Fruit fly (Drosophila melanogaster) whole organism, embryonic: ENCODE data around the gene CG17982.

Source experiments
- Adf1 ChIP-seq: fragments of 200-800 bp; sonication (Bioruptor generic); IDR thresholded peaks from 2 replicates; pipeline ENCODE4 v1.3.6; 2022; ENCODE audit warnings: missing biosample characterization, missing genetic modification characterization
- CG12071 ChIP-seq: fragments of 200-800 bp; sonication (Bioruptor generic); optimal IDR thresholded peaks from 3 replicates; lab custom pipeline; 2018; ENCODE audit warnings: missing biosample characterization, mild to moderate bottlenecking, missing genetic modification characterization
- CG13287 ChIP-seq: fragments of 200-800 bp; sonication (Bioruptor generic); IDR thresholded peaks from 2 replicates; pipeline ENCODE4 v1.3.6; 2022; ENCODE audit warnings: missing biosample characterization, missing genetic modification characterization; ENCODE audit not compliant: partially characterized antibody
- CG13296 ChIP-seq: fragments of 200-800 bp; sonication (Bioruptor generic); optimal IDR thresholded peaks from 3 replicates; lab custom pipeline; 2018; ENCODE audit warnings: missing biosample characterization, mild to moderate bottlenecking, missing genetic modification characterization
- CG13894 ChIP-seq: fragments of 200-800 bp; sonication (Bioruptor generic); optimal IDR thresholded peaks from 3 replicates; lab custom pipeline; 2018; ENCODE audit warnings: missing biosample characterization, mild to moderate bottlenecking, missing genetic modification characterization, moderate library complexity
- CG1647 ChIP-seq: fragments of 200-800 bp; sonication (Bioruptor generic); optimal IDR thresholded peaks from 3 replicates; lab custom pipeline; 2016; ENCODE audit warnings: missing biosample characterization, missing genetic modification characterization
- CG17186 ChIP-seq: fragments of 200-800 bp; sonication (Bioruptor generic); optimal IDR thresholded peaks from 3 replicates; lab custom pipeline; 2017; ENCODE audit warnings: missing biosample characterization, missing genetic modification reagents, missing genetic modification characterization
- CG1792 ChIP-seq: fragments of 200-800 bp; sonication (Bioruptor generic); optimal IDR thresholded peaks from 2 replicates; lab custom pipeline; 2016; ENCODE audit warnings: missing biosample characterization, missing genetic modification characterization
- CG30403 ChIP-seq: fragments of 200-800 bp; sonication (Bioruptor generic); optimal IDR thresholded peaks from 3 replicates; lab custom pipeline; 2016; ENCODE audit warnings: missing biosample characterization, missing genetic modification characterization
- CG31365 ChIP-seq: fragments of 200-800 bp; sonication (Bioruptor generic); optimal IDR thresholded peaks from 2 replicates; lab custom pipeline; 2018; ENCODE audit warnings: missing biosample characterization, mild to moderate bottlenecking, missing genetic modification characterization
- CG34422 ChIP-seq: fragments of 200-800 bp; sonication (Bioruptor generic); IDR thresholded peaks from 3 replicates; pipeline ENCODE4 v1.3.6; 2022; ENCODE audit warnings: missing biosample characterization, missing genetic modification characterization
- CG4328 ChIP-seq: fragments of 200-800 bp; sonication (Bioruptor generic); optimal IDR thresholded peaks from 3 replicates; lab custom pipeline; 2017; ENCODE audit warnings: missing biosample characterization, missing genetic modification reagents, missing genetic modification characterization
- CG5953 ChIP-seq: fragments of 200-800 bp; sonication (Bioruptor generic); IDR thresholded peaks from 2 replicates; pipeline ENCODE4 v1.3.6; 2022; ENCODE audit warnings: missing biosample characterization, missing genetic modification characterization
- CG8281 ChIP-seq: fragments of 200-800 bp; sonication (Bioruptor generic); optimal IDR thresholded peaks from 2 replicates; lab custom pipeline; 2018; ENCODE audit warnings: missing biosample characterization, mild to moderate bottlenecking, missing genetic modification characterization, moderate library complexity
- CG9817 ChIP-seq: fragments of 200-800 bp; sonication (Bioruptor generic); optimal IDR thresholded peaks from 2 replicates; lab custom pipeline; 2018; ENCODE audit warnings: missing biosample characterization, mild to moderate bottlenecking, missing genetic modification characterization, moderate library complexity
- CoRest ChIP-seq: fragments of 200-800 bp; sonication (Bioruptor generic); optimal IDR thresholded peaks from 3 replicates; lab custom pipeline; 2018; ENCODE audit warnings: missing biosample characterization, mild to moderate bottlenecking, missing genetic modification characterization, moderate library complexity
- Dp ChIP-seq: fragments of 200-800 bp; sonication (Bioruptor generic); optimal IDR thresholded peaks from 2 replicates; lab custom pipeline; 2018; ENCODE audit warnings: missing biosample characterization, mild to moderate bottlenecking, missing genetic modification characterization, moderate library complexity
- E2f2 ChIP-seq: fragments of 200-800 bp; sonication (Bioruptor generic); IDR thresholded peaks from 2 replicates; pipeline ENCODE4 v1.3.6; 2022; ENCODE audit warnings: missing biosample characterization, missing genetic modification characterization
- Ets65A ChIP-seq: fragments of 200-800 bp; sonication (Bioruptor generic); peaks from one replicate; lab custom pipeline; 2016; ENCODE audit warnings: missing biosample characterization, missing genetic modification characterization
- Fer3 ChIP-seq: fragments of 200-800 bp; sonication (Bioruptor generic); optimal IDR thresholded peaks from 2 replicates; lab custom pipeline; 2018; ENCODE audit warnings: missing biosample characterization, mild to moderate bottlenecking, missing genetic modification characterization, moderate library complexity
- HLH4C ChIP-seq: fragments of 200-800 bp; sonication (Bioruptor generic); IDR thresholded peaks from 3 replicates; pipeline ENCODE4 v1.3.6; 2022; ENCODE audit warnings: missing biosample characterization, missing genetic modification characterization; ENCODE audit not compliant: partially characterized antibody
- Hmr ChIP-seq: fragments of 200-800 bp; sonication (Bioruptor generic); optimal IDR thresholded peaks from 3 replicates; lab custom pipeline; 2017; ENCODE audit warnings: mild to moderate bottlenecking, missing biosample characterization, missing genetic modification reagents, missing genetic modification characterization
- Lhr ChIP-seq: fragments of 200-800 bp; sonication (Bioruptor generic); optimal IDR thresholded peaks from 3 replicates; lab custom pipeline; 2017; ENCODE audit warnings: mild to moderate bottlenecking, missing biosample characterization, missing genetic modification reagents, missing genetic modification characterization
- Lim3 ChIP-seq: fragments of 200-800 bp; sonication (Bioruptor generic); IDR thresholded peaks from 2 replicates; pipeline ENCODE4 v1.3.6; 2022; ENCODE audit warnings: missing biosample characterization, missing genetic modification characterization
- MESR4 ChIP-seq: fragments of 200-800 bp; sonication (Bioruptor generic); optimal IDR thresholded peaks from 2 replicates; lab custom pipeline; 2018; ENCODE audit warnings: missing biosample characterization, mild to moderate bottlenecking, missing genetic modification characterization, moderate library complexity
- NC2β ChIP-seq: fragments of 200-800 bp; sonication (Bioruptor generic); optimal IDR thresholded peaks from 2 replicates; lab custom pipeline; 2016; ENCODE audit warnings: missing biosample characterization, missing genetic modification characterization
- abd-A ChIP-seq: fragments of 200-800 bp; sonication (Bioruptor generic); optimal IDR thresholded peaks from 3 replicates; lab custom pipeline; 2019; ENCODE audit warnings: missing biosample characterization, mild to moderate bottlenecking, missing genetic modification characterization, moderate library complexity
- ac ChIP-seq: fragments of 200-800 bp; sonication (Bioruptor generic); optimal IDR thresholded peaks from 3 replicates; lab custom pipeline; 2017; ENCODE audit warnings: missing biosample characterization, mild to moderate bottlenecking, missing genetic modification characterization
- ase ChIP-seq: fragments of 200-800 bp; sonication (Bioruptor generic); IDR thresholded peaks from 3 replicates; pipeline ENCODE4 v1.3.6; 2022; ENCODE audit warnings: missing biosample characterization, missing genetic modification characterization
- cad ChIP-seq: fragments of >200 bp; optimal IDR thresholded peaks from 2 replicates; lab custom pipeline; 2017; ENCODE audit warnings: missing biosample characterization, missing genetic modification characterization
- fd102C ChIP-seq: fragments of 200-800 bp; sonication (Bioruptor generic); optimal IDR thresholded peaks from 2 replicates; lab custom pipeline; 2018; ENCODE audit warnings: missing biosample characterization, mild to moderate bottlenecking, missing genetic modification characterization, moderate library complexity
- fd3F ChIP-seq: fragments of 200-800 bp; sonication (Bioruptor generic); optimal IDR thresholded peaks from 2 replicates; lab custom pipeline; 2018; ENCODE audit warnings: missing biosample characterization, mild to moderate bottlenecking, missing genetic modification characterization, moderate library complexity
- fru ChIP-seq: fragments of >200 bp; optimal IDR thresholded peaks from 2 replicates; lab custom pipeline; 2017
- her ChIP-seq: fragments of 200-800 bp; sonication (Bioruptor generic); optimal IDR thresholded peaks from 2 replicates; lab custom pipeline; 2016; ENCODE audit warnings: missing biosample characterization, missing genetic modification characterization
- ind ChIP-seq: fragments of 200-800 bp; sonication (Bioruptor generic); optimal IDR thresholded peaks from 3 replicates; lab custom pipeline; 2016; ENCODE audit warnings: missing biosample characterization, missing genetic modification characterization
- insv ChIP-seq, 2 experiments: fragments of 200-800 bp; sonication (Bioruptor generic); optimal IDR thresholded peaks; 3 replicates each; lab custom pipeline; 2016 to 2018; ENCODE audit warnings: missing biosample characterization in 2 of 2, missing genetic modification characterization in 2 of 2
- jigr1 ChIP-seq: fragments of 200-800 bp; sonication (Bioruptor generic); IDR thresholded peaks from 3 replicates; pipeline ENCODE4 v1.3.6; 2022; ENCODE audit warnings: missing biosample characterization, missing genetic modification characterization
- kni ChIP-seq: fragments of 200-800 bp; sonication (Bioruptor generic); optimal IDR thresholded peaks from 3 replicates; lab custom pipeline; 2017; ENCODE audit warnings: mild to moderate bottlenecking, missing biosample characterization, missing genetic modification reagents, missing genetic modification characterization
- luna ChIP-seq: fragments of 200-800 bp; sonication (Bioruptor generic); optimal IDR thresholded peaks from 2 replicates; lab custom pipeline; 2016; ENCODE audit warnings: missing biosample characterization, missing genetic modification characterization
- mam ChIP-seq: fragments of 200-800 bp; sonication (Bioruptor generic); optimal IDR thresholded peaks from 3 replicates; lab custom pipeline; 2016; ENCODE audit warnings: missing biosample characterization, missing genetic modification characterization
- mld ChIP-seq: fragments of 200-800 bp; sonication (Bioruptor generic); IDR thresholded peaks from 3 replicates; pipeline ENCODE4 v1.3.6; 2022; ENCODE audit warnings: missing biosample characterization, missing genetic modification characterization; ENCODE audit not compliant: partially characterized antibody
- nau ChIP-seq: fragments of 200-800 bp; sonication (Bioruptor generic); optimal IDR thresholded peaks from 3 replicates; lab custom pipeline; 2017; ENCODE audit warnings: missing biosample characterization, mild to moderate bottlenecking, missing genetic modification characterization, missing genetic modification reagents
- nom ChIP-seq: fragments of 200-800 bp; sonication (Bioruptor generic); optimal IDR thresholded peaks from 2 replicates; lab custom pipeline; 2017; ENCODE audit warnings: missing biosample characterization, missing genetic modification characterization, mild to moderate bottlenecking, moderate library complexity, missing genetic modification reagents
- p53 ChIP-seq: fragments of 200-800 bp; sonication (Bioruptor generic); optimal IDR thresholded peaks from 2 replicates; lab custom pipeline; 2016; ENCODE audit warnings: missing biosample characterization, missing genetic modification characterization
- pfk ChIP-seq: fragments of 200-800 bp; sonication (Bioruptor generic); optimal IDR thresholded peaks from 2 replicates; lab custom pipeline; 2018; ENCODE audit warnings: missing biosample characterization, mild to moderate bottlenecking, missing genetic modification characterization, moderate library complexity
- sens ChIP-seq: fragments of 200-800 bp; sonication (Bioruptor generic); peaks from one replicate; lab custom pipeline; 2016; ENCODE audit warnings: missing biosample characterization, missing genetic modification characterization
- shn ChIP-seq: fragments of 200-800 bp; sonication (Bioruptor generic); optimal IDR thresholded peaks from 3 replicates; lab custom pipeline; 2016; ENCODE audit warnings: missing biosample characterization, missing genetic modification characterization
- slou ChIP-seq: fragments of 200-800 bp; sonication (Bioruptor generic); optimal IDR thresholded peaks from 3 replicates; lab custom pipeline; 2016; ENCODE audit warnings: missing biosample characterization, missing genetic modification characterization
- sna ChIP-seq: fragments of 200-800 bp; sonication (Bioruptor generic); IDR thresholded peaks from 2 replicates; pipeline ENCODE4 v1.3.6; 2022; ENCODE audit warnings: missing biosample characterization, missing genetic modification characterization; ENCODE audit not compliant: partially characterized antibody
- stwl ChIP-seq: fragments of 200-800 bp; sonication (Bioruptor generic); optimal IDR thresholded peaks from 3 replicates; lab custom pipeline; 2018; ENCODE audit warnings: missing biosample characterization, mild to moderate bottlenecking, missing genetic modification characterization, moderate library complexity
- tx ChIP-seq: fragments of 200-800 bp; sonication (Bioruptor generic); optimal IDR thresholded peaks from 2 replicates; lab custom pipeline; 2016; ENCODE audit warnings: missing biosample characterization, missing genetic modification characterization
- z ChIP-seq: fragments of 200-800 bp; sonication (Bioruptor generic); IDR thresholded peaks from 3 replicates; pipeline ENCODE4 v1.3.6; 2022; ENCODE audit warnings: missing biosample characterization, missing genetic modification characterization

Gene CG17982

DNA sequence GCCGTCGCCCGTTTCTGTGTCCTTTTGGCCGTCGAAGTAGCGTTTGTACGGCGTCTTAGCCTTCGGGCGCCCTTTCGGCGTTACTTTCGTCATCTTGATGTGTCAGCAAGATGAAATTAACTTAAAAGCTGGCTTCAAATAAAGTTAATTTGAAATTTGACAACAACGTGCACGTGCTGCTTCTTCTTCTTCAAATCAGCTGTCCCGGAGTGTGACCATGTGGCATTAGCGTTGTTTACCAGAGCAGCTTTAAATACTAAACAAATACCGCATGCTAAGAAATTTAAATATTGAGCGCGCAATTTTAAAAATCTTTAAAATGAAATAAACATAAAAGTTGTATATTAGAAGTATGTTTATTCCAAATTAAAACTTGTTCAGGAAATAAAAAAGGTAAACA is 22.7 kb downstream of the CG17982 start, which contains the start of gene CG2260 (continued):
- TF ChIP-seq mld: no peak
- TF ChIP-seq fd3F (GFP tag; lab: Kevin White, UChicago): no peak
- TF ChIP-seq ase (GFP tag; lab: Robert Waterston, UW): no peak
- no peak for TF ChIP-seq z (GFP tag; lab: Robert Waterston, UW)
- peak; percentile 27; the same call in 1 of the 2 replicates for TF ChIP-seq CG13287 (GFP tag; lab: Robert Waterston, UW)
- no peak for TF ChIP-seq Adf1 (GFP tag; lab: Robert Waterston, UW)
- no peak for TF ChIP-seq nom (GFP tag; lab: Kevin White, UChicago)
- no peak for TF ChIP-seq p53 (GFP tag; lab: Kevin White, UChicago)
- no peak for TF ChIP-seq Lhr (GFP tag; lab: Kevin White, UChicago)
- no peak for TF ChIP-seq jigr1 (GFP tag; lab: Robert Waterston, UW)
- TF ChIP-seq CoRest (tag; lab: Kevin White, UChicago): no peak
- no peak for TF ChIP-seq CG31365 (tag; lab: Kevin White, UChicago)
- TF ChIP-seq CG1647 (GFP tag; lab: Kevin White, UChicago): no peak
- no peak for TF ChIP-seq Lim3 (GFP tag; lab: Robert Waterston, UW)
- TF ChIP-seq NC2β (GFP tag; lab: Kevin White, UChicago): no peak
- TF ChIP-seq Dp (GFP tag; lab: Kevin White, UChicago): peak; percentile 92
- no peak for TF ChIP-seq shn
- no peak for TF ChIP-seq insv (GFP tag; optimal IDR thresholded peaks at IDR 0.05; lab: Kevin White, UChicago)
- TF ChIP-seq tx (GFP tag; lab: Kevin White, UChicago): no peak
- TF ChIP-seq CG34422: no peak
- no peak for TF ChIP-seq cad
- no peak for TF ChIP-seq CG13296 (GFP tag; lab: Kevin White, UChicago)
- TF ChIP-seq fru: no peak
- peak; percentile 52 for TF ChIP-seq stwl (tag; lab: Kevin White, UChicago)
- TF ChIP-seq CG13894 (tag; lab: Kevin White, UChicago): no peak
- no peak for TF ChIP-seq slou (GFP tag; lab: Kevin White, UChicago)
- no peak for TF ChIP-seq abd-A (tag; lab: Kevin White, UChicago)
- no peak for TF ChIP-seq HLH4C (GFP tag; lab: Robert Waterston, UW)
- no peak for TF ChIP-seq Hmr (GFP tag; lab: Kevin White, UChicago)
- no peak for TF ChIP-seq CG17186
- no peak for TF ChIP-seq CG4328
- no peak for TF ChIP-seq mam (GFP tag; lab: Kevin White, UChicago)
- TF ChIP-seq pfk (GFP tag; lab: Kevin White, UChicago): no peak
- TF ChIP-seq fd102C (GFP tag; lab: Kevin White, UChicago): no peak
- no peak for TF ChIP-seq CG8281 (tag; lab: Kevin White, UChicago)
- TF ChIP-seq CG12071 (GFP tag; lab: Kevin White, UChicago): no peak
- no peak for TF ChIP-seq sens (GFP tag; lab: Kevin White, UChicago)
- TF ChIP-seq nau: no peak
- no peak for TF ChIP-seq CG5953
- TF ChIP-seq MESR4 (GFP tag; lab: Kevin White, UChicago): peak; percentile 47
- no peak for TF ChIP-seq ind (GFP tag; lab: Kevin White, UChicago)
- TF ChIP-seq CG9817 (tag; lab: Kevin White, UChicago): no peak
- no peak for TF ChIP-seq sna (GFP tag; lab: Robert Waterston, UW)
- TF ChIP-seq E2f2: peak; percentile 92
- no peak for TF ChIP-seq CG1792
- TF ChIP-seq her (GFP tag; lab: Kevin White, UChicago): no peak
- TF ChIP-seq kni (GFP tag; lab: Kevin White, UChicago): no peak
- no peak for TF ChIP-seq CG30403 (GFP tag; lab: Kevin White, UChicago)
- TF ChIP-seq luna: no peak
- TF ChIP-seq ac (GFP tag; lab: Kevin White, UChicago): no peak
- TF ChIP-seq Ets65A (GFP tag; lab: Kevin White, UChicago): no peak
- no peak for TF ChIP-seq Fer3
